Worm (Caenorhabditis elegans) whole organism, mixed stage, embryonic: Measurements from ENCODE around the gene egal-1.

Experiments used
- bed-3 ChIP-seq: fragments of 200-800 bp; sonication (Bioruptor generic); optimal IDR thresholded peaks from 3 replicates; lab custom pipeline; 2018; ENCODE audit warnings: mild to moderate bottlenecking, missing genetic modification characterization, moderate library complexity, missing compliant biosample characterization
- blmp-1 ChIP-seq: fragments of 150-350 bp; optimal IDR thresholded peaks from 2 replicates; lab custom pipeline; 2014; ENCODE audit warnings: missing biosample characterization, missing genetic modification characterization
- ceh-39 ChIP-seq: fragments of 150-350 bp; optimal IDR thresholded peaks from 2 replicates; lab custom pipeline; 2014; ENCODE audit warnings: missing biosample characterization, missing genetic modification characterization
- ceh-43 ChIP-seq: fragments of 200-800 bp; sonication (Bioruptor generic); optimal IDR thresholded peaks from 2 replicates; lab custom pipeline; 2018; ENCODE audit warnings: mild to moderate bottlenecking, missing genetic modification characterization, moderate library complexity, missing compliant biosample characterization
- ceh-83 ChIP-seq: fragments of 200-800 bp; sonication (Bioruptor generic); optimal IDR thresholded peaks from 2 replicates; lab custom pipeline; 2018; ENCODE audit warnings: mild to moderate bottlenecking, missing genetic modification characterization, missing compliant biosample characterization
- ces-1 ChIP-seq: fragments of 150-350 bp; optimal IDR thresholded peaks from 2 replicates; lab custom pipeline; 2014; ENCODE audit warnings: missing biosample characterization, missing genetic modification reagents, missing genetic modification characterization
- cnd-1 ChIP-seq: fragments of 200-800 bp; sonication (Bioruptor generic); optimal IDR thresholded peaks from 2 replicates; lab custom pipeline; 2018; ENCODE audit warnings: mild to moderate bottlenecking, missing genetic modification characterization, missing compliant biosample characterization
- drap-1 ChIP-seq: fragments of 200-800 bp; sonication (Bioruptor generic); optimal IDR thresholded peaks from 3 replicates; lab custom pipeline; 2018; ENCODE audit warnings: mild to moderate bottlenecking, missing genetic modification characterization, missing compliant biosample characterization
- flh-1 ChIP-seq: fragments of 200-800 bp; sonication (Bioruptor generic); optimal IDR thresholded peaks from 2 replicates; lab custom pipeline; 2018; ENCODE audit warnings: mild to moderate bottlenecking, missing genetic modification characterization, moderate library complexity, missing compliant biosample characterization
- ham-2 ChIP-seq: fragments of 200-800 bp; sonication (Bioruptor generic); optimal IDR thresholded peaks from 2 replicates; lab custom pipeline; 2018; ENCODE audit warnings: mild to moderate bottlenecking, missing genetic modification characterization, missing compliant biosample characterization
- hlh-1 ChIP-seq: fragments of 150-350 bp; optimal IDR thresholded peaks from 2 replicates; lab custom pipeline; 2014; ENCODE audit warnings: missing biosample characterization, missing genetic modification reagents, missing genetic modification characterization
- lin-13 ChIP-seq: fragments of 150-350 bp; optimal IDR thresholded peaks from 2 replicates; lab custom pipeline; 2014; ENCODE audit warnings: missing biosample characterization, missing genetic modification characterization
- lin-32 ChIP-seq: fragments of 200-800 bp; sonication (Bioruptor generic); optimal IDR thresholded peaks from 2 replicates; lab custom pipeline; 2018; ENCODE audit warnings: mild to moderate bottlenecking, missing genetic modification characterization, missing compliant biosample characterization
- lsy-2 ChIP-seq: fragments of 150-350 bp; optimal IDR thresholded peaks from 2 replicates; lab custom pipeline; 2014; ENCODE audit warnings: missing biosample characterization, missing genetic modification characterization
- mab-5 ChIP-seq: fragments of 150-350 bp; optimal IDR thresholded peaks from 2 replicates; lab custom pipeline; 2014; ENCODE audit warnings: missing biosample characterization, missing genetic modification characterization
- mep-1 ChIP-seq: fragments of 150-350 bp; optimal IDR thresholded peaks from 2 replicates; lab custom pipeline; 2017; ENCODE audit warnings: missing biosample characterization, missing genetic modification reagents, missing genetic modification characterization, inconsistent platforms
- mls-2 ChIP-seq: sonication (generic microtip); optimal IDR thresholded peaks from 2 replicates; lab custom pipeline; 2016; ENCODE audit warnings: mild to moderate bottlenecking, missing genetic modification characterization, moderate library complexity, missing compliant biosample characterization
- nhr-12 ChIP-seq: fragments of 150-350 bp; optimal IDR thresholded peaks from 2 replicates; lab custom pipeline; 2014; ENCODE audit warnings: missing biosample characterization, missing genetic modification characterization
- nhr-2 ChIP-seq: fragments of 150-350 bp; optimal IDR thresholded peaks from 2 replicates; lab custom pipeline; 2014; ENCODE audit warnings: missing biosample characterization, missing genetic modification characterization
- nhr-237 ChIP-seq: fragments of 150-350 bp; optimal IDR thresholded peaks from 2 replicates; lab custom pipeline; 2014; ENCODE audit warnings: missing biosample characterization, missing genetic modification characterization
- nhr-28 ChIP-seq: fragments of 150-350 bp; optimal IDR thresholded peaks from 2 replicates; lab custom pipeline; 2014; ENCODE audit warnings: missing biosample characterization, missing genetic modification characterization
- nhr-76 ChIP-seq: sonication (generic microtip); optimal IDR thresholded peaks from 2 replicates; lab custom pipeline; 2017; ENCODE audit warnings: missing biosample characterization, missing genetic modification characterization
- pha-4 ChIP-seq: fragments of 150-350 bp; optimal IDR thresholded peaks from 2 replicates; lab custom pipeline; 2018; ENCODE audit warnings: missing biosample characterization, missing genetic modification reagents, missing genetic modification characterization
- sem-2 ChIP-seq: fragments of 200-800 bp; sonication (Bioruptor generic); optimal IDR thresholded peaks from 2 replicates; lab custom pipeline; 2018; ENCODE audit warnings: mild to moderate bottlenecking, missing genetic modification characterization, missing compliant biosample characterization
- snpc-4 ChIP-seq: fragments of 150-350 bp; optimal IDR thresholded peaks from 2 replicates; lab custom pipeline; 2014; ENCODE audit warnings: missing biosample characterization, missing genetic modification characterization
- sptf-1 ChIP-seq: sonication (generic microtip); optimal IDR thresholded peaks from 2 replicates; lab custom pipeline; 2017; ENCODE audit warnings: mild to moderate bottlenecking, missing genetic modification characterization, moderate library complexity, missing compliant biosample characterization
- tbx-8 ChIP-seq: fragments of 200-800 bp; sonication (Bioruptor generic); optimal IDR thresholded peaks from 2 replicates; lab custom pipeline; 2018; ENCODE audit warnings: mild to moderate bottlenecking, missing genetic modification characterization, moderate library complexity, missing compliant biosample characterization
- unc-120 ChIP-seq: sonication (generic microtip); optimal IDR thresholded peaks from 2 replicates; lab custom pipeline; 2017; ENCODE audit warnings: missing genetic modification characterization, missing compliant biosample characterization; ENCODE audit not compliant: poor library complexity, severe bottlenecking
- unc-39 ChIP-seq: fragments of 150-350 bp; optimal IDR thresholded peaks from 2 replicates; lab custom pipeline; 2014; ENCODE audit warnings: missing biosample characterization, missing genetic modification characterization
- unc-62 ChIP-seq: fragments of 150-350 bp; optimal IDR thresholded peaks from 2 replicates; lab custom pipeline; 2014; ENCODE audit warnings: missing biosample characterization, missing genetic modification reagents, missing genetic modification characterization
- zip-8 ChIP-seq: fragments of 150-350 bp; optimal IDR thresholded peaks from 2 replicates; lab custom pipeline; 2014; ENCODE audit warnings: missing biosample characterization, missing genetic modification characterization
- ztf-11 ChIP-seq: fragments of 150-350 bp; optimal IDR thresholded peaks from 2 replicates; lab custom pipeline; 2014; ENCODE audit warnings: missing biosample characterization, missing genetic modification characterization

Gene egal-1

ce11 chrIV:5860762-5861161 lies 36.2 kb downstream of the egal-1 start:
- TF ChIP-seq hlh-1 (tag; lab: Kevin White, UChicago) (no peak), nhr-2 (tag; lab: Kevin White, UChicago) (no peak), ztf-11 (tag; lab: Kevin White, UChicago) (peak; percentile 52), lin-32 (GFP tag; lab: Kevin White, UChicago) (peak; percentile 69), nhr-28 (tag; lab: Kevin White, UChicago) (no peak), unc-62 (GFP tag; lab: Kevin White, UChicago) (no peak), ham-2 (peak; percentile 73), pha-4 (tag; lab: Kevin White, UChicago) (no peak), mls-2 (tag; lab: Kevin White, UChicago) (no peak), sptf-1 (tag; lab: Kevin White, UChicago) (no peak), mep-1 (peak; percentile 16), ceh-43 (GFP tag; lab: Kevin White, UChicago) (no peak), lsy-2 (tag; lab: Kevin White, UChicago) (no peak), flh-1 (GFP tag; lab: Kevin White, UChicago) (no peak), nhr-12 (tag; lab: Kevin White, UChicago) (no peak), unc-120 (tag; lab: Kevin White, UChicago) (no peak), ceh-39 (no peak)
- TF ChIP-seq, all 35 proteins: peak for 4

ce11 chrIV:5865818-5866217 lies 41.2 kb downstream of the egal-1 start, which contains the start of gene spe-27:
spe-27 (minus strand) TSS chrIV:5865918.
- TF ChIP-seq nhr-76 (tag; lab: Kevin White, UChicago) (no peak), blmp-1 (tag; lab: Kevin White, UChicago) (no peak), nhr-2 (tag; lab: Kevin White, UChicago) (no peak), cnd-1 (tag; lab: Kevin White, UChicago) (no peak), nhr-28 (tag; lab: Kevin White, UChicago) (no peak), unc-120 (tag; lab: Kevin White, UChicago) (no peak), flh-1 (GFP tag; lab: Kevin White, UChicago) (no peak)

ce11 chrIV:5867189-5867588 lies 42.6 kb downstream of the egal-1 start, which contains the start of gene C06E7.88:
C06E7.88 (minus strand) TSS chrIV:5867289.
- no peak for TF ChIP-seq unc-62 (GFP tag; lab: Kevin White, UChicago)
- TF ChIP-seq ces-1 (GFP tag; lab: Kevin White, UChicago): no peak
- TF ChIP-seq ceh-83 (GFP tag; lab: Kevin White, UChicago): no peak
- no peak for TF ChIP-seq snpc-4
- no peak for TF ChIP-seq flh-1 (GFP tag; lab: Kevin White, UChicago)
- no peak for TF ChIP-seq zip-8 (tag; lab: Kevin White, UChicago)
- no peak for TF ChIP-seq ceh-43 (GFP tag; lab: Kevin White, UChicago)
- TF ChIP-seq nhr-76 (tag; lab: Kevin White, UChicago): no peak
- TF ChIP-seq drap-1 (GFP tag; lab: Kevin White, UChicago): no peak
- TF ChIP-seq lin-13 (tag; lab: Kevin White, UChicago): no peak
- no peak for TF ChIP-seq nhr-28 (tag; lab: Kevin White, UChicago)

ce11 chrIV:5869354-5869753 lies 44.8 kb downstream of the egal-1 start:
- TF ChIP-seq nhr-237 (tag; lab: Kevin White, UChicago) (no peak), ceh-83 (GFP tag; lab: Kevin White, UChicago) (no peak), unc-39 (tag; lab: Kevin White, UChicago) (no peak), pha-4 (tag; lab: Kevin White, UChicago) (no peak), ceh-39 (no peak), sem-2 (GFP tag; lab: Kevin White, UChicago) (no peak), unc-62 (GFP tag; lab: Kevin White, UChicago) (no peak), nhr-76 (tag; lab: Kevin White, UChicago) (no peak), sptf-1 (tag; lab: Kevin White, UChicago) (no peak), tbx-8 (no peak), ceh-43 (GFP tag; lab: Kevin White, UChicago) (no peak), mep-1 (no peak), unc-120 (tag; lab: Kevin White, UChicago) (no peak), bed-3 (no peak), mab-5 (tag; lab: Kevin White, UChicago) (no peak), lin-32 (GFP tag; lab: Kevin White, UChicago) (no peak), drap-1 (GFP tag; lab: Kevin White, UChicago) (no peak), cnd-1 (tag; lab: Kevin White, UChicago) (no peak)
